Worm (Caenorhabditis elegans): ENCODE measurements around the gene C01G6.2.

- TF ChIP-seq nhr-21 (tag; optimal IDR thresholded peaks at IDR 0.05) (no peak), skn-1 (tag; optimal IDR thresholded peaks at IDR 0.05) (no peak), R02D3.7 (tag; optimal IDR thresholded peaks at IDR 0.05) (no peak), lin-39 (tag; optimal IDR thresholded peaks at IDR 0.05) (no peak), zag-1 (tag; optimal IDR thresholded peaks at IDR 0.05) (no peak), mab-5 (tag; optimal IDR thresholded peaks at IDR 0.05) (no peak), ceh-82 (tag; optimal IDR thresholded peaks at IDR 0.05) (no peak), nhr-10 (tag; optimal IDR thresholded peaks at IDR 0.05) (no peak)
Observed at ce11 chrII:9246648-9247047, 20.2 kb upstream of the C01G6.2 start, which contains the start of gene T26C5.5.
